Worm (Caenorhabditis elegans): ENCODE data around the gene irld-26.

DNA sequence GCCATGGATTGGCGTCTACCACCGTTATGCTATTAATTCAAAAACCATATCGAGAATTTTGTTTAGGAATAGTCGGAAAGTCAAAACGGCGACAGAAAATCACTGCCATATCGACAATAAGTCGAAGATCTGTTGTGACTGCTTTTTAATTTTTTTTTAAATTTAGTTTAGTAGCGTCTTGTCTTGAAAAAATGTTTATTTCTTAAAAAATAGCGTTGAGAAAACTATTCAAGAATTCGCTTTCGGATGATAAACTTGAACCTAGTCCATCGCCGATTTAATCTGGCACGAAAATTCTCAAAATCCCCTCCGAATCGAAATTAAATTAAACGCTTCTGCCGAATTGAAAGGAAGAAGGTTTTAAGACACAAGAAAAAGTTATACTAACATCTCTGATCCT is 12.9 kb upstream of the irld-26 start, which contains the start of gene srh-279:
- no peak for TF ChIP-seq W03F9.2 (tag; optimal IDR thresholded peaks at IDR 0.05)
- TF ChIP-seq him-1 (tag; optimal IDR thresholded peaks at IDR 0.05) = no peak
